Fruit fly (Drosophila melanogaster): ENCODE results near the gene CG9147.

Gene CG9147

dm6 chr2L:6065823-6066222, at the start of gene CG9147, which contains the start of gene Fbw5 (continued):
- TF ChIP-seq CG32767 (GFP tag; IDR thresholded peaks at IDR 0.05): peak; percentile 100
- peak; percentile 99 for TF ChIP-seq maf-S (GFP tag; optimal IDR thresholded peaks at IDR 0.05)
- peak; percentile 98 for TF ChIP-seq twi (tag; optimal IDR thresholded peaks at IDR 0.05)
- peak; percentile 99 for TF ChIP-seq eyg (GFP tag; optimal IDR thresholded peaks at IDR 0.05)
- peak; percentile 97 for TF ChIP-seq scrt (GFP tag; optimal IDR thresholded peaks at IDR 0.05)
- TF ChIP-seq stc (GFP tag; IDR thresholded peaks at IDR 0.05): peak; percentile 99
- TF ChIP-seq CG34224 (GFP tag; IDR thresholded peaks at IDR 0.05; ENCODE audit: partially characterized antibody): peak; percentile 78
- TF ChIP-seq danr (GFP tag; IDR thresholded peaks at IDR 0.05): peak; percentile 99
- TF ChIP-seq unpg (GFP tag; optimal IDR thresholded peaks at IDR 0.05): peak; percentile 100
- peak; percentile 98 for TF ChIP-seq CG6854 (GFP tag; optimal IDR thresholded peaks at IDR 0.05)
- TF ChIP-seq crol (GFP tag; IDR thresholded peaks at IDR 0.05): peak; percentile 89
- peak; percentile 99 for TF ChIP-seq disco-r (GFP tag; optimal IDR thresholded peaks at IDR 0.05)
- peak; percentile 100 for TF ChIP-seq CG7839 (tag; optimal IDR thresholded peaks at IDR 0.05)
- TF ChIP-seq crc (GFP tag; optimal IDR thresholded peaks at IDR 0.05): peak; percentile 99
- TF ChIP-seq Kr (GFP tag; optimal IDR thresholded peaks at IDR 0.05): peak; percentile 83
- peak; percentile 62 for TF ChIP-seq Dp (GFP tag; optimal IDR thresholded peaks at IDR 0.05)
- TF ChIP-seq CG3163 (GFP tag; optimal IDR thresholded peaks at IDR 0.05): peak; percentile 95
- peak; percentile 99 for TF ChIP-seq Mad (GFP tag; optimal IDR thresholded peaks at IDR 0.05)
- no peak for TF ChIP-seq CG42726 (GFP tag; IDR thresholded peaks at IDR 0.05; ENCODE audit: partially characterized antibody)
- TF ChIP-seq CG8388 (GFP tag; optimal IDR thresholded peaks at IDR 0.05): peak; percentile 99
- peak; percentile 100 for TF ChIP-seq Ssrp (tag; optimal IDR thresholded peaks at IDR 0.05)
- peak; percentile 100 for TF ChIP-seq Ptx1 (GFP tag; IDR thresholded peaks at IDR 0.05)
- TF ChIP-seq TFAM (GFP tag; optimal IDR thresholded peaks at IDR 0.05): peak; percentile 93
- TF ChIP-seq CG10431 (GFP tag; optimal IDR thresholded peaks at IDR 0.05): peak; percentile 98
- peak; percentile 99 for TF ChIP-seq Meics (GFP tag; optimal IDR thresholded peaks at IDR 0.05)
- peak; percentile 100 for TF ChIP-seq CG2875 (GFP tag; optimal IDR thresholded peaks at IDR 0.05)
- TF ChIP-seq Ets97D (GFP tag; optimal IDR thresholded peaks at IDR 0.05): peak; percentile 97
- peak; percentile 52; the same call in 1 of the 2 replicates for TF ChIP-seq amos (GFP tag; IDR thresholded peaks at IDR 0.05; ENCODE audit: partially characterized antibody)
- peak; percentile 99 for TF ChIP-seq CG5953 (GFP tag; IDR thresholded peaks at IDR 0.05)
- TF ChIP-seq CG4820 (GFP tag; optimal IDR thresholded peaks at IDR 0.05): peak; percentile 99
- peak; percentile 99 for TF ChIP-seq Rx (GFP tag; IDR thresholded peaks at IDR 0.05)
- peak; percentile 99 for TF ChIP-seq ewg (GFP tag; optimal IDR thresholded peaks at IDR 0.05)
- TF ChIP-seq fu2 (GFP tag; optimal IDR thresholded peaks at IDR 0.05): peak; percentile 99
- TF ChIP-seq CG4730 (GFP tag; IDR thresholded peaks at IDR 0.05): peak; percentile 99
- TF ChIP-seq CG16815 (GFP tag; optimal IDR thresholded peaks at IDR 0.05): peak; percentile 100
- peak; percentile 100 for TF ChIP-seq CG9727 (GFP tag; optimal IDR thresholded peaks at IDR 0.05)
- TF ChIP-seq CG31388 (GFP tag; optimal IDR thresholded peaks at IDR 0.05): peak; percentile 99
- TF ChIP-seq cato (GFP tag; optimal IDR thresholded peaks at IDR 0.05; ENCODE audit: borderline replicate concordance): peak; percentile 99
- TF ChIP-seq CG7745 (tag; optimal IDR thresholded peaks at IDR 0.05): peak; percentile 97
- TF ChIP-seq Dref (GFP tag; IDR thresholded peaks at IDR 0.05): peak; percentile 76
- peak; percentile 99 for TF ChIP-seq shn (GFP tag; optimal IDR thresholded peaks at IDR 0.05)
- 0 out of 3 replicates have a peak, but pooled peaks have one; percentile 33 for TF ChIP-seq mld (GFP tag; IDR thresholded peaks at IDR 0.05; ENCODE audit: partially characterized antibody)
- TF ChIP-seq CG2712 (tag; optimal IDR thresholded peaks at IDR 0.05): peak; percentile 99
- peak; percentile 93 for TF ChIP-seq CG17186 (GFP tag; optimal IDR thresholded peaks at IDR 0.05)
- TF ChIP-seq dan (GFP tag; IDR thresholded peaks at IDR 0.05): peak; percentile 95
- TF ChIP-seq CG11560 (tag; IDR thresholded peaks at IDR 0.05): peak; percentile 94
- TF ChIP-seq cad (GFP tag; optimal IDR thresholded peaks at IDR 0.05): no peak
- TF ChIP-seq CG3847 (GFP tag; IDR thresholded peaks at IDR 0.05): peak; percentile 99
- peak; percentile 100 for TF ChIP-seq oc (tag; optimal IDR thresholded peaks at IDR 0.05)
- TF ChIP-seq Blimp-1 (GFP tag; optimal IDR thresholded peaks at IDR 0.05): peak; percentile 99

Data from whole organism, embryonic.